Worm (Caenorhabditis elegans): ENCODE measurements around the gene fbxa-4.

fbxa-4 gene

DNA sequence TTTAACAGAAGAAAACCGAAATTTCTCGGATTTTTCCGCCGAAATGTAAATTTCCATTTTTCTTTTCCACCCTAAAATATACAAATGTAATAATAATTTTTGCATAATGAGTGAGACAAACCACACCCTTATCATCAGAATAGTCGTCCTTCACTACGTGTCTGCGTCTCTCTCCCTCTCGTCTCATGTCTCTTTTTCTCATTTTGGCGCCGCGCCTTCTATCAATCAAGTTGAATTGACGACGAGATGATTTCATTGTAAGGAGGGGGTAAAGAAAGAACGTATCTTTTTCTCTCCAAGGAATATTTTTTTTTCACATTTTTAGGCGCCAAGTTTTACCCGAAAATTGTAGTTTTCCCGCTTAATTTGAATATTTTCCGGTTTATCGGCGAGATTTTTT is 26.9 kb upstream of the fbxa-4 start:
- TF ChIP-seq cog-1 (tag; optimal IDR thresholded peaks at IDR 0.05) (no peak), ztf-23 (GFP tag; IDR thresholded peaks at IDR 0.05) (no peak), klf-2 (GFP tag; conservative IDR thresholded peaks at IDR 0.05) (no peak), ztf-29 (GFP tag; IDR thresholded peaks at IDR 0.05) (no peak), T22C8.4 (GFP tag; IDR thresholded peaks at IDR 0.05) (no peak), tab-1 (GFP tag; IDR thresholded peaks at IDR 0.05) (no peak), ref-1 (GFP tag; conservative IDR thresholded peaks at IDR 0.05) (no peak), flt-1 (GFP tag; IDR thresholded peaks at IDR 0.05) (no peak), med-1 (GFP tag; optimal IDR thresholded peaks at IDR 0.05; ENCODE audit: insufficient read depth) (no peak)

DNA sequence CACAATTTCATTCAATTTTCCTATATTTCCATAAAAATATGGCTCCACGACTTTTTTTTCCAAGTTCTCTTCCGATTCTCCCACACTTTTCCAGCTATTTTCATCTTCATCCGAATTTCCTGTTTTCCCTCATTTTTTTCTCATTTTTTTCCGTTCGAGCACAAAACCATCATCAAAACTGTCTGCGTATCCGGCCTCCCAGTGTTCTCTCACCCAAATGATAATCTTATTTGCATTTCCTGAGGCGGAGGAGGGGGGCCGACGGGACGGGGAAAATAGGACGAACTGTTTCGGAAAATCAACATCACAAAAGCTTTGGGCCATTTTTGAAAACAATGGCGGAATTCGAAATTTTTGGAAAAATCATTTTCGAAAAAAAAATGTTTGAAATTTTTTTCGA is 25.0 kb upstream of the fbxa-4 start:
- TF ChIP-seq tab-1 (GFP tag; IDR thresholded peaks at IDR 0.05), result no peak
- TF ChIP-seq klf-2 (GFP tag; conservative IDR thresholded peaks at IDR 0.05), result no peak
- TF ChIP-seq flt-1 (GFP tag; IDR thresholded peaks at IDR 0.05), result no peak
- TF ChIP-seq ztf-23 (GFP tag; IDR thresholded peaks at IDR 0.05), result no peak
- TF ChIP-seq ztf-29 (GFP tag; IDR thresholded peaks at IDR 0.05), result no peak

DNA sequence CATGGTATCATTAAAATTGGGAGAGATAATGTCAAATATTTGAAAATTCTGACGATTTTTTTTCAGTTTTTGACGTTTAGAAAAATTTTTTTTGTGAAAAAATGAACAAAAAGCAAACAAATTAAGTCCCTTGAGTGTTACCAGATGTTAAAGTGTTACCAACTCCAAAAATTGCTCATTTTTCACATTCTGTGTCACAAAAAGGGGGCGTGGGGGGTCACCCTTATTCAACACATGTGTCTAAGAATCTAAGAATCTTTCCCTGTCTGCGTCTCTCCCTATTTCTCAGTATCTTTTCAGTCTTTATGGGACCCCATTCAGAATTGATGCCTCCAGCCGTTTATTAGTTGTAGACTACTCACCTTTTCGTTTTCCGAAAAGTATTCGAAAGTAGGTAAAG is 23.6 kb upstream of the fbxa-4 start:
- TF ChIP-seq flt-1 (GFP tag; IDR thresholded peaks at IDR 0.05) (no peak), klf-2 (GFP tag; conservative IDR thresholded peaks at IDR 0.05) (no peak), med-1 (GFP tag; optimal IDR thresholded peaks at IDR 0.05; ENCODE audit: insufficient read depth) (no peak), cog-1 (tag; optimal IDR thresholded peaks at IDR 0.05) (no peak), ztf-23 (GFP tag; IDR thresholded peaks at IDR 0.05) (no peak), T22C8.4 (GFP tag; IDR thresholded peaks at IDR 0.05) (no peak), tab-1 (GFP tag; IDR thresholded peaks at IDR 0.05) (no peak), ztf-29 (GFP tag; IDR thresholded peaks at IDR 0.05) (no peak), ref-1 (GFP tag; conservative IDR thresholded peaks at IDR 0.05) (no peak)

DNA sequence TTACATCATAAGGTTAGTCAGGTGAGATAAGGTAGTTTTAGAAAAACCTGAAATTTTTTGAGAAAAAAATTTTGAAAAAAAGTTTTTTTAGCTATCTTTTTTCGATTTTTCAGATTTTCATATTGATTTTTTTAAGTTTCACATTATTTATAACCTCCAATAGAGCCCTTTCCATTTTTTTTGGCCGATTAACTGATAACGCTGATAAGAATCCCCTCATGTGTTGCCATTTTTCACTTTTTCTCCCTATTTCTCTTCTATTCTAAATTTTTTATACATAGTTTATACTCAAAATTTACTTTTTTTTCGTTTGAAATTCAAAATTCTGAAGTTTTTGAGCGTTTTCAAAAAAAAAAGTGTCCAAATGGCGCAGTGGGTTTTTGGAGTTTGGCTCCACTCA is 22.8 kb upstream of the fbxa-4 start:
- no peak for TF ChIP-seq ref-1 (GFP tag; conservative IDR thresholded peaks at IDR 0.05)
- no peak for TF ChIP-seq ztf-23 (GFP tag; IDR thresholded peaks at IDR 0.05)
- TF ChIP-seq cog-1 (tag; optimal IDR thresholded peaks at IDR 0.05), result no peak
- TF ChIP-seq ztf-29 (GFP tag; IDR thresholded peaks at IDR 0.05), result no peak
- TF ChIP-seq med-1 (GFP tag; optimal IDR thresholded peaks at IDR 0.05; ENCODE audit: insufficient read depth), result no peak
- TF ChIP-seq klf-2 (GFP tag; conservative IDR thresholded peaks at IDR 0.05), result no peak
- no peak for TF ChIP-seq T22C8.4 (GFP tag; IDR thresholded peaks at IDR 0.05)
- no peak for TF ChIP-seq tab-1 (GFP tag; IDR thresholded peaks at IDR 0.05)
- TF ChIP-seq flt-1 (GFP tag; IDR thresholded peaks at IDR 0.05), result no peak

DNA sequence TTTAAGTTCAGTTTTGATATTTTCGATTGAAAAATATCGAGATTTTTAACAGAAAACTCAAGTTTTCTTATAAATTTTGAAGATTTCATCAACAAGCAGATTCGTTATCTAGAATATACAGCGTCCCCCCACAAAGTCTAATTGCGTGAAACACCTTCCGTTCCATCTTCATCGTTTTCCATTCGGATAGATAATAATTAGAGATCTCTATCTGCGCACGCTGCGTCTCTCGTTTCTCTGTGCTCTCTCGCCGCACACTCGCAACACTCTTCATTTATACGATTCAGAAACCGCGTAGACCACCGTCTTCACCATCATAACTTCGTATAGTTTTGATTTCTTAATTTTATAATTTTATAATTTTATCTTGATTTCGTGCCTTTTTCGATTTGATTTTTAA is 21.4 kb upstream of the fbxa-4 start:
- TF ChIP-seq klf-2 (GFP tag; conservative IDR thresholded peaks at IDR 0.05) (no peak), med-1 (GFP tag; optimal IDR thresholded peaks at IDR 0.05; ENCODE audit: insufficient read depth) (no peak)

DNA sequence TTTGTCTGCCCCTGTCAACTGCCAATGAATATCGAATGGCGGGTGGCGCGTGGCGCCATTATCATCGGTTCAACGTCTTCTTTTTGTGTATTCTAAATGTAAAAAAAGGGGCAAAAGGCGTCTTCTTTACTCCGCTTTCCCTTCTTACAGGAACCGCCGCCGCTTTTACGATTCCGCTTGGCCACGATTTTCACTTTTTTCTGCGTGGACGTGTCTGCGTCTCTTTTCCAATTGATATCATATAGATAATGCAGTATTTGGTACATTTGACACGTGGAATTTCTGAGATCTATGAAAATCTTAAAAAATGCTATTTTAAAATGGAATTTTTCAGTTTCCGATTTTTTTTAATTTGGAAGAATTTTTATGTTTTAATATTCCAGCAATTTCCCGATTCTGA is 20.2 kb upstream of the fbxa-4 start:
- TF ChIP-seq ztf-23 (GFP tag; IDR thresholded peaks at IDR 0.05), result no peak

DNA sequence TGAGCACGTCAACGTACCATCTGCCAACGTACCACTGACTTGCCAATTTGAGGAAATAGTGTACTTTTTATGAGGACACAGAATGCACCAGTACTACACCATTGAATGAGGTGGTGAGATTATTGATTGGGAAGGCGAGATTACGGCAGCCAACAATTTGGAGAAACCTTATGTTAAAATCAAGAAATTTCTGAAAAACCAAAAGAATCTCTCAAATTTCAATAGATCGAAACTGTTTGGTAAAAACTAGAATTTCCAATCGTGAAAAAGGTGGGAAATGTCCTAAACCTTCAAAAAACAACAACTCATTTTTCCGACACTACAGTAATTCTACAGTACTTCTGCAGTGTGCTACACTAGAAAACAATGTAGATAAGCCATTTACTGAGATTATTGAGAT is 16.6 kb upstream of the fbxa-4 start, which contains the start of gene ceh-86:
TSS of gene ceh-86 (minus strand) at position 101 of the 400 bp plus-strand sequence.
- TF ChIP-seq ztf-23 (GFP tag; IDR thresholded peaks at IDR 0.05), result no peak
- TF ChIP-seq ztf-29 (GFP tag; IDR thresholded peaks at IDR 0.05), result no peak
- no peak for TF ChIP-seq ref-1 (GFP tag; conservative IDR thresholded peaks at IDR 0.05)
- TF ChIP-seq cog-1 (tag; optimal IDR thresholded peaks at IDR 0.05), result no peak
- no peak for TF ChIP-seq tab-1 (GFP tag; IDR thresholded peaks at IDR 0.05)
- TF ChIP-seq flt-1 (GFP tag; IDR thresholded peaks at IDR 0.05), result no peak
- no peak for TF ChIP-seq klf-2 (GFP tag; conservative IDR thresholded peaks at IDR 0.05)
- TF ChIP-seq med-1 (GFP tag; optimal IDR thresholded peaks at IDR 0.05; ENCODE audit: insufficient read depth), result no peak
- no peak for TF ChIP-seq T22C8.4 (GFP tag; IDR thresholded peaks at IDR 0.05)

DNA sequence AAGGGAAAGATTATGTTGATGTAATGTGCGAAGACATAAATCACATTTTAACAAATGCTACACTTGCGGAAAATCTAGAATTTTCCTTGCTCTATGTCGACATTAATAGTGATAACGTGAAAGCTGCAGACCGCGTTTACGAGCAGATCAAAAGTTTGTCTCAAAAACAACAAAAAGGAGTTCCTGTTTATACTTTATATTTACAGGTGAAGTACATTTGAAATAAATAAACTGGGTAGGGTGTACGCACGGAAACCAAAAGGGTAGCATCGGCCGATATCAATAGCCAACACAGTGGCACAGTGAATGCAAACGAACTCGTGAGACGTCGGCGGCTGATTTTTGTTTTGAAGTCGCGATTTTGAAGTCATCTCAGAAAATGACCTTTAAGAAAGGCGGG is 7.1 kb upstream of the fbxa-4 start:
- TF ChIP-seq med-1 (GFP tag; optimal IDR thresholded peaks at IDR 0.05; ENCODE audit: insufficient read depth), result no peak
- no peak for TF ChIP-seq T22C8.4 (GFP tag; IDR thresholded peaks at IDR 0.05)
- TF ChIP-seq cog-1 (tag; optimal IDR thresholded peaks at IDR 0.05), result no peak
- no peak for TF ChIP-seq tab-1 (GFP tag; IDR thresholded peaks at IDR 0.05)
- TF ChIP-seq ztf-29 (GFP tag; IDR thresholded peaks at IDR 0.05), result no peak
- TF ChIP-seq ref-1 (GFP tag; conservative IDR thresholded peaks at IDR 0.05), result no peak
- TF ChIP-seq flt-1 (GFP tag; IDR thresholded peaks at IDR 0.05), result no peak
- no peak for TF ChIP-seq ztf-23 (GFP tag; IDR thresholded peaks at IDR 0.05)

DNA sequence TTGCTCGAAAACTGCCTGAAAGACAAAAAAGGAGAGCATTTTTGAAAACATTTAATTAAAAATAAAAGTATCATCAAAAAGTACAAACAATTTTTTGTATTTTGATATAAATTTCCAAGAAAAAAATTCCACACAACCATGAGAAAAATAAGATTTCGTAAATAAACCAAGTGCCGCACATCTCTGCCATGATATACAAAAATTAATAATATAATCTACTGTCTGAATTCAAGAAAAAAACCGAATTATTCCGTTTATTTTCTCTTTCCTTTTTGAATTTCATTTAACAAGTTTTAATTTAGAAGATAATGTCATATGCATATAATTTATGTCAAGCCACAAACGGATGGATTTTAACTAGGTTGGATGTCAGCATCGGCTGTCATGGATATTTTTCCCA is 6.6 kb upstream of the fbxa-4 start, which contains the start of gene F42G2.2:
TSS of gene F42G2.2 (plus strand) at position 301 of the 400 bp plus-strand sequence.
- TF ChIP-seq ztf-29 (GFP tag; IDR thresholded peaks at IDR 0.05), result no peak
- no peak for TF ChIP-seq ref-1 (GFP tag; conservative IDR thresholded peaks at IDR 0.05)
- TF ChIP-seq cog-1 (tag; optimal IDR thresholded peaks at IDR 0.05), result no peak
- no peak for TF ChIP-seq klf-2 (GFP tag; conservative IDR thresholded peaks at IDR 0.05)
- no peak for TF ChIP-seq ztf-23 (GFP tag; IDR thresholded peaks at IDR 0.05)
- TF ChIP-seq T22C8.4 (GFP tag; IDR thresholded peaks at IDR 0.05), result no peak

DNA sequence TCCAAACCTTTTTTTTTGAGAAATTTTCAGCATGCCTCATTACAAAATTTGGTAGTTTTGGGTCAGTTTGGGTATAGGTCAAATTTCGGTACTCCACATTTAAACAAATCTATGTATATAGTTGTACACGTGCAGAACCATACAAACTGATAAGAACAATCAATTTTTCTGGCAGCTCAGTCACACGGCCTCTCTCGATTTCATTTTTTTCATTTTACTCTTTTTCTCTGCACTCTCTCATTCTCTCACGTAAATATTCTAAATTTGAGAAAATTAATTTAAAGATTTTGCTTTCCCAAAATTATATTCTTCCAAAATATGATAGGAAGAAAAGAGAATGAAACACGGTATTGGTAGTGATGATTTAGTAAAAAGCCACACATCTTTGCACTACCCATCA is 5.9 kb upstream of the fbxa-4 start:
- TF ChIP-seq flt-1 (GFP tag; IDR thresholded peaks at IDR 0.05), result no peak
- TF ChIP-seq klf-2 (GFP tag; conservative IDR thresholded peaks at IDR 0.05), result no peak
- TF ChIP-seq ztf-29 (GFP tag; IDR thresholded peaks at IDR 0.05), result no peak
- no peak for TF ChIP-seq cog-1 (tag; optimal IDR thresholded peaks at IDR 0.05)
- no peak for TF ChIP-seq ztf-23 (GFP tag; IDR thresholded peaks at IDR 0.05)
- no peak for TF ChIP-seq T22C8.4 (GFP tag; IDR thresholded peaks at IDR 0.05)

DNA sequence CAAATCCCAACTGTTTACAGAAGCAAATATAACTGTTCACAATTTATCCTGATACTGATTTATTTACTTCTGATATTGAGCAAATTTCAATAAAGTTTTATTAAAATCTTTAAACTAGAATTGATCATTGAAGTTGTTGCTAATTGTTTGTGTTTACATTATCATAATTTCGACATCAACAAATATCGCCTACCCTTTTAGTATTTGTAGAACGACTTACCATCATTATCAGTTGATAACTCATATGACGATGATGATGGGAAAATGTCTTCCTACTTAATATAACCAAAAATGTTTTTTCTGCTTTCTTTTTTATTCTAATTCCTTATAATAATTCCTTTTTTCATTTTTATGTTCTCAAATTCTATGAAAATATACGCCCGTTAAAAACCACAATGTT is 5.4 kb upstream of the fbxa-4 start:
- TF ChIP-seq tab-1 (GFP tag; IDR thresholded peaks at IDR 0.05), result no peak
- TF ChIP-seq ztf-23 (GFP tag; IDR thresholded peaks at IDR 0.05), result no peak
- no peak for TF ChIP-seq med-1 (GFP tag; optimal IDR thresholded peaks at IDR 0.05; ENCODE audit: insufficient read depth)
- TF ChIP-seq ref-1 (GFP tag; conservative IDR thresholded peaks at IDR 0.05), result no peak
- TF ChIP-seq klf-2 (GFP tag; conservative IDR thresholded peaks at IDR 0.05), result no peak
- no peak for TF ChIP-seq ztf-29 (GFP tag; IDR thresholded peaks at IDR 0.05)
- TF ChIP-seq cog-1 (tag; optimal IDR thresholded peaks at IDR 0.05), result no peak
- no peak for TF ChIP-seq flt-1 (GFP tag; IDR thresholded peaks at IDR 0.05)
- no peak for TF ChIP-seq T22C8.4 (GFP tag; IDR thresholded peaks at IDR 0.05)
